Worm (Caenorhabditis elegans) whole organism, mixed stage, embryonic: ENCODE results near the gene egl-9.

Source experiments
- M03D4.4 ChIP-seq: sonication (generic microtip); optimal IDR thresholded peaks from 2 replicates; lab custom pipeline; 2017; ENCODE audit warnings: mild to moderate bottlenecking, missing genetic modification characterization, missing compliant biosample characterization
- ceh-83 ChIP-seq: fragments of 200-800 bp; sonication (Bioruptor generic); optimal IDR thresholded peaks from 2 replicates; lab custom pipeline; 2018; ENCODE audit warnings: mild to moderate bottlenecking, missing genetic modification characterization, missing compliant biosample characterization
- elt-1 ChIP-seq: sonication (generic microtip); optimal IDR thresholded peaks from 2 replicates; lab custom pipeline; 2017; ENCODE audit warnings: missing genetic modification characterization, mild to moderate bottlenecking, missing compliant biosample characterization, antibody characterized with exemption, moderate library complexity, borderline replicate concordance; ENCODE audit not compliant: insufficient read depth
- ham-2 ChIP-seq: fragments of 200-800 bp; sonication (Bioruptor generic); optimal IDR thresholded peaks from 2 replicates; lab custom pipeline; 2018; ENCODE audit warnings: mild to moderate bottlenecking, missing genetic modification characterization, missing compliant biosample characterization
- lsy-2 ChIP-seq: fragments of 150-350 bp; optimal IDR thresholded peaks from 2 replicates; lab custom pipeline; 2014; ENCODE audit warnings: missing biosample characterization, missing genetic modification characterization
- nhr-237 ChIP-seq: fragments of 150-350 bp; optimal IDR thresholded peaks from 2 replicates; lab custom pipeline; 2014; ENCODE audit warnings: missing biosample characterization, missing genetic modification characterization
- nhr-76 ChIP-seq: sonication (generic microtip); optimal IDR thresholded peaks from 2 replicates; lab custom pipeline; 2017; ENCODE audit warnings: missing biosample characterization, missing genetic modification characterization
- snpc-4 ChIP-seq: fragments of 150-350 bp; optimal IDR thresholded peaks from 2 replicates; lab custom pipeline; 2014; ENCODE audit warnings: missing biosample characterization, missing genetic modification characterization
- sptf-1 ChIP-seq: sonication (generic microtip); optimal IDR thresholded peaks from 2 replicates; lab custom pipeline; 2017; ENCODE audit warnings: mild to moderate bottlenecking, missing genetic modification characterization, moderate library complexity, missing compliant biosample characterization
- unc-62 ChIP-seq: fragments of 150-350 bp; optimal IDR thresholded peaks from 2 replicates; lab custom pipeline; 2014; ENCODE audit warnings: missing biosample characterization, missing genetic modification reagents, missing genetic modification characterization

DNA sequence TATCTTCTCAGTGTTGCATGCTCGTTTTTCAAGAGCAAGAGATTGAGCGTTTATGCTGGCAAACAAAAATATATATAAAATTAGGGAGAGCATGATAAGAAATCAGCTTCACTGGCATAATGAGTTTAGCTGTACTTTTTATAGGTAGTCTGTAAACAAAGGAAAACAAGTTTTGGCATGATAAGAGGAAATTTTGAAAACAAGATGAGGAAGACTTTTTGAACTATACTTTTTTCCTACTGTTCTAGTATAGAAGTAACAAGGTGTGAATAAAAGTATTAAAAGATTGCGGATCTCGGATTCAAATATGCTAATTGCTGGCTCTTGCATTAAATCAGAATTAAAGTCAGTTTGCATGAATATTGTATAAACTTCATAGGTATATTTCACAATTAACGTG is 49.4 kb upstream of the egl-9 start, which contains the start of gene F15H10.5:
- no peak for TF ChIP-seq nhr-237 (tag; lab: Kevin White, UChicago)
- no peak for TF ChIP-seq snpc-4 (tag; lab: Kevin White, UChicago)
- TF ChIP-seq unc-62 (GFP tag; lab: Kevin White, UChicago): no peak
- no peak for TF ChIP-seq ceh-83
- no peak for TF ChIP-seq sptf-1 (tag; lab: Kevin White, UChicago)
- no peak for TF ChIP-seq elt-1 (tag; lab: Kevin White, UChicago)
- TF ChIP-seq ham-2 (GFP tag; lab: Kevin White, UChicago): no peak
- TF ChIP-seq M03D4.4 (tag; lab: Kevin White, UChicago): no peak
- no peak for TF ChIP-seq lsy-2 (tag; lab: Kevin White, UChicago)
- no peak for TF ChIP-seq nhr-76
